Worm (Caenorhabditis elegans) whole organism, midembryonic: ENCODE measurements around the gene Y48A6C.4.

Source experiments
- cog-1 ChIP-seq: sonication (generic microtip); optimal IDR thresholded peaks from 2 replicates; lab custom pipeline; 2016; ENCODE audit warnings: missing genetic modification characterization, missing compliant biosample characterization
- flt-1 ChIP-seq: fragments of 200-800 bp; sonication (Bioruptor generic); IDR thresholded peaks from 2 replicates; pipeline ENCODE4 v1.3.6; 2022; ENCODE audit warnings: missing genetic modification characterization, missing compliant biosample characterization
- klf-2 ChIP-seq: fragments of 200-800 bp; sonication (Bioruptor generic); conservative IDR thresholded peaks from 2 replicates; pipeline ENCODE4 v1.3.6; 2022; ENCODE audit warnings: missing genetic modification reagents, missing genetic modification characterization, missing compliant biosample characterization
- ref-1 ChIP-seq: fragments of 200-800 bp; sonication (Bioruptor generic); conservative IDR thresholded peaks from 2 replicates; pipeline ENCODE4 v1.3.6; 2022; ENCODE audit warnings: missing genetic modification reagents, missing genetic modification characterization, missing compliant biosample characterization
- tab-1 ChIP-seq: fragments of 200-800 bp; sonication (Bioruptor generic); IDR thresholded peaks from 2 replicates; pipeline ENCODE4 v1.3.6; 2022; ENCODE audit warnings: missing genetic modification characterization, missing compliant biosample characterization
- ztf-29 ChIP-seq: fragments of 200-800 bp; sonication (Bioruptor generic); IDR thresholded peaks from 2 replicates; pipeline ENCODE4 v1.3.6; 2022; ENCODE audit warnings: missing genetic modification reagents, missing genetic modification characterization, missing compliant biosample characterization

- TF ChIP-seq ztf-29 (GFP tag; lab: Robert Waterston, UW) (no peak), flt-1 (no peak), tab-1 (GFP tag; lab: Robert Waterston, UW) (no peak), klf-2 (GFP tag; lab: Robert Waterston, UW) (no peak), ref-1 (GFP tag; lab: Robert Waterston, UW) (no peak), cog-1 (tag; lab: Kevin White, UChicago) (no peak)
Observed at ce11 chrIII:11154527-11154926, 34.9 kb downstream of the Y48A6C.4 start, which contains the start of gene cku-70.
